Comparison of ENCODE assay signal across 1 fruit fly cellular context in the genomic region with DNA sequence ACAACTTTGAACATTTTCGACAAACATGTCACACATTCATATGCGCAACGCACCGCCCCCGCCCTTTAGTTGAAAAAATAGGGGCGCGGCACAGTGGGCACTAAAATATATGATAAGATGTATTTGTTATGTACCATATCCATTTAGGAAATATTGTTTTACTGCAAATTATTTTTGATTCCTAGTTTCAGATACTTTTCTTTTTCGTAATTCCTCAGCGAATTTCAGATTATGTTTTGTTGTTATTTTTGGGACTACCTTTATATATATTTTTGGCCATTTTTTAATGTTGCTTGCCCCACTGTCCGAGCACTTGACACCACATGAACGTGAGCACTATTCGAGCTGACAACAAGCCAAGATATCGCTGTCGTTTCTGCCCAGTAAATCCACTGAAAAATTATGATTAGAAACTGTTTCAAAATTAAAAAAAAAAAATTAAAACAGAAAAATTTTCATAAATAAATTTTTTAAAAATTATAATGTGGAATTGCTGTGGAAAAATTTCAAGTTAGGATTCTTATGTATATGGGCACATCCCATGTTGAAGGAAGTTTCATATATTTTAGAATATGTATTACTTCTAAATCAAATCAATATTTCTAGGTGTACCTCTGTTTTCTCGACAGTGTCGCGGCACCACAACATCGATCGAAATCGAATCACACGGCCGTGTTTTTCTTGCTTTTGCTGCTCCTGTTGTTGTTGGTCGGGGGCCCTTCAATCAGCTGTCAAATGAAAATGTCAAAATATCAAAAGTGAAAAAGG.
TF ChIP-seq lines count a peak whose summit lies in the region.

No protein-coding gene starts in this region.

TF ChIP-seq in whole organism, embryonic, 481 proteins besides CTCF, POLR2A, EP300 and RAD21 (continued from another document and continues in another):
- TF ChIP-seq Poxn (GFP tag; IDR thresholded peaks at IDR 0.05; lab: Robert Waterston, UW) (0 out of 2 replicates have a peak, but pooled peaks have one; percentile 6), Usf (GFP tag; optimal IDR thresholded peaks at IDR 0.05; lab: Kevin White, UChicago) (peak; percentile 43), CG4424 (GFP tag; optimal IDR thresholded peaks at IDR 0.05; lab: Kevin White, UChicago) (peak; percentile 85), CG7745 (tag; optimal IDR thresholded peaks at IDR 0.05; lab: Kevin White, UChicago) (peak; percentile 3), CG6854 (GFP tag; optimal IDR thresholded peaks at IDR 0.05; lab: Kevin White, UChicago) (peak; percentile 70), stc (GFP tag; IDR thresholded peaks at IDR 0.05; lab: Robert Waterston, UW) (peak; percentile 79), chinmo (GFP tag; IDR thresholded peaks at IDR 0.05; lab: Robert Waterston, UW; ENCODE audit: partially characterized antibody) (peak; percentile 48; the same call in 1 of the 4 replicates), Ptx1 (GFP tag; IDR thresholded peaks at IDR 0.05; lab: Robert Waterston, UW) (peak; percentile 94), CG11093 (GFP tag; IDR thresholded peaks at IDR 0.05; lab: Robert Waterston, UW) (peak; percentile 83), Hey (tag; optimal IDR thresholded peaks at IDR 0.05; lab: Kevin White, UChicago) (no peak), repo (GFP tag; optimal IDR thresholded peaks at IDR 0.05; lab: Kevin White, UChicago) (peak; percentile 57), caup (GFP tag; optimal IDR thresholded peaks at IDR 0.05; lab: Kevin White, UChicago; ENCODE audit: severe bottlenecking) (peak; percentile 79), CG17385 (GFP tag; optimal IDR thresholded peaks at IDR 0.05; lab: Kevin White, UChicago) (peak; percentile 79), Aef1 (GFP tag; IDR thresholded peaks at IDR 0.05; lab: Robert Waterston, UW) (peak; percentile 86), grn (GFP tag; optimal IDR thresholded peaks at IDR 0.05; lab: Kevin White, UChicago) (peak; percentile 53), fd3F (GFP tag; optimal IDR thresholded peaks at IDR 0.05; lab: Kevin White, UChicago) (peak; percentile 80), dm (GFP tag; optimal IDR thresholded peaks at IDR 0.05; lab: Kevin White, UChicago) (no peak), sqz (GFP tag; optimal IDR thresholded peaks at IDR 0.05; lab: Kevin White, UChicago) (peak; percentile 82), wdn (GFP tag; IDR thresholded peaks at IDR 0.05; lab: Robert Waterston, UW) (0 out of 2 replicates have a peak, but pooled peaks have one; percentile 14), ems (GFP tag; optimal IDR thresholded peaks at IDR 0.05; lab: Kevin White, UChicago) (peak; percentile 83), CG2120 (GFP tag; optimal IDR thresholded peaks at IDR 0.05; lab: Kevin White, UChicago) (peak; percentile 63), CG2199 (GFP tag; IDR thresholded peaks at IDR 0.05; lab: Robert Waterston, UW) (no peak), nmo (GFP tag; optimal IDR thresholded peaks at IDR 0.05; lab: Kevin White, UChicago) (peak; percentile 96), ase (GFP tag; IDR thresholded peaks at IDR 0.05; lab: Robert Waterston, UW) (peak; percentile 83), CG42726 (GFP tag; IDR thresholded peaks at IDR 0.05; lab: Robert Waterston, UW; ENCODE audit: partially characterized antibody) (0 out of 2 replicates have a peak, but pooled peaks have one; percentile 5), trem (tag; optimal IDR thresholded peaks at IDR 0.05; lab: Kevin White, UChicago) (peak; percentile 89), lmd (GFP tag; IDR thresholded peaks at IDR 0.05; lab: Robert Waterston, UW) (peak; percentile 89), da (GFP tag; optimal IDR thresholded peaks at IDR 0.05; lab: Kevin White, UChicago) (peak; percentile 46), CG12659 (GFP tag; optimal IDR thresholded peaks at IDR 0.05; lab: Kevin White, UChicago) (peak; percentile 93), H2.0 (GFP tag; IDR thresholded peaks at IDR 0.05; lab: Robert Waterston, UW) (peak; percentile 73), gcm2 (GFP tag; optimal IDR thresholded peaks at IDR 0.05; lab: Kevin White, UChicago) (peak; percentile 23), lilli (GFP tag; optimal IDR thresholded peaks at IDR 0.05; lab: Kevin White, UChicago) (peak; percentile 71), Dp (GFP tag; optimal IDR thresholded peaks at IDR 0.05; lab: Kevin White, UChicago) (no peak), CG13296 (GFP tag; optimal IDR thresholded peaks at IDR 0.05; lab: Kevin White, UChicago) (peak; percentile 85), CG34224 (GFP tag; IDR thresholded peaks at IDR 0.05; lab: Robert Waterston, UW; ENCODE audit: partially characterized antibody) (no peak; the same call in 2 of the 3 replicates), Six4 (GFP tag; optimal IDR thresholded peaks at IDR 0.05; lab: Kevin White, UChicago) (peak; percentile 79), dysf (GFP tag; IDR thresholded peaks at IDR 0.05; lab: Robert Waterston, UW) (peak; percentile 95), BtbVII (GFP tag; optimal IDR thresholded peaks at IDR 0.05; lab: Kevin White, UChicago) (peak; percentile 78), vfl (GFP tag; optimal IDR thresholded peaks at IDR 0.05; lab: Kevin White, UChicago) (peak; percentile 43), CG3407 (GFP tag; optimal IDR thresholded peaks at IDR 0.05; lab: Kevin White, UChicago) (peak; percentile 84), CG5180 (GFP tag; optimal IDR thresholded peaks at IDR 0.05; lab: Kevin White, UChicago) (peak; percentile 70), CG30403 (GFP tag; optimal IDR thresholded peaks at IDR 0.05; lab: Kevin White, UChicago) (peak; percentile 88), CG6689 (GFP tag; IDR thresholded peaks at IDR 0.05; lab: Robert Waterston, UW) (peak; percentile 92), Bgb (GFP tag; IDR thresholded peaks at IDR 0.05; lab: Robert Waterston, UW; ENCODE audit: partially characterized antibody) (no peak; the same call in 1 of the 2 replicates), aop (GFP tag; IDR thresholded peaks at IDR 0.05; lab: Robert Waterston, UW) (peak; percentile 8; the same call in 1 of the 2 replicates), CG9932 (GFP tag; IDR thresholded peaks at IDR 0.05; lab: Robert Waterston, UW) (peak; percentile 71), Chrac-16 (GFP tag; optimal IDR thresholded peaks at IDR 0.05; lab: Kevin White, UChicago) (peak; percentile 71), stwl (tag; optimal IDR thresholded peaks at IDR 0.05; lab: Kevin White, UChicago) (peak; percentile 60), Dbx (GFP tag; IDR thresholded peaks at IDR 0.05; lab: Robert Waterston, UW) (peak; percentile 82; the same call in 1 of the 3 replicates), CG9817 (tag; optimal IDR thresholded peaks at IDR 0.05; lab: Kevin White, UChicago) (peak; percentile 71), Oaz (GFP tag; IDR thresholded peaks at IDR 0.05; lab: Robert Waterston, UW) (peak; percentile 69), sc (optimal IDR thresholded peaks at IDR 0.05; lab: Kevin White, UChicago) (no peak), sc (GFP tag; optimal IDR thresholded peaks at IDR 0.05; lab: Kevin White, UChicago) (peak; percentile 83), ssp (GFP tag; IDR thresholded peaks at IDR 0.05; lab: Robert Waterston, UW) (peak; percentile 86), HLH4C (GFP tag; IDR thresholded peaks at IDR 0.05; lab: Robert Waterston, UW; ENCODE audit: partially characterized antibody) (peak; percentile 34; the same call in 1 of the 3 replicates), Fer1 (GFP tag; optimal IDR thresholded peaks at IDR 0.05; lab: Kevin White, UChicago) (peak; percentile 92), Max (GFP tag; optimal IDR thresholded peaks at IDR 0.05; lab: Kevin White, UChicago) (peak; percentile 84), Mad (GFP tag; optimal IDR thresholded peaks at IDR 0.05; lab: Kevin White, UChicago) (peak; percentile 69), CrebB (tag; optimal IDR thresholded peaks at IDR 0.05; lab: Kevin White, UChicago) (no peak), Atf-2 (GFP tag; optimal IDR thresholded peaks at IDR 0.05; lab: Kevin White, UChicago) (peak; percentile 29), HHEX (GFP tag; optimal IDR thresholded peaks at IDR 0.05; lab: Kevin White, UChicago) (peak; percentile 77), danr (GFP tag; IDR thresholded peaks at IDR 0.05; lab: Robert Waterston, UW) (peak; percentile 74), D19A (tag; optimal IDR thresholded peaks at IDR 0.05; lab: Kevin White, UChicago) (peak; percentile 95), CG7271 (tag; optimal IDR thresholded peaks at IDR 0.05; lab: Kevin White, UChicago) (peak; percentile 51), CG14860 (GFP tag; IDR thresholded peaks at IDR 0.05; lab: Robert Waterston, UW; ENCODE audit: partially characterized antibody) (peak; percentile 72), CG12391 (tag; optimal IDR thresholded peaks at IDR 0.05; lab: Kevin White, UChicago) (peak; percentile 95), CG10267 (tag; optimal IDR thresholded peaks at IDR 0.05; lab: Kevin White, UChicago) (peak; percentile 88), Hmr (GFP tag; optimal IDR thresholded peaks at IDR 0.05; lab: Kevin White, UChicago) (peak; percentile 81), CG13624 (GFP tag; optimal IDR thresholded peaks at IDR 0.05; lab: Kevin White, UChicago) (no peak), cas (GFP tag; IDR thresholded peaks at IDR 0.05; lab: Robert Waterston, UW) (peak; percentile 50; the same call in 1 of the 2 replicates), Nf-YB (GFP tag; optimal IDR thresholded peaks at IDR 0.05; lab: Kevin White, UChicago) (peak; percentile 71), CG10431 (GFP tag; optimal IDR thresholded peaks at IDR 0.05; lab: Kevin White, UChicago) (peak; percentile 58), CG34376 (GFP tag; optimal IDR thresholded peaks at IDR 0.05; lab: Kevin White, UChicago) (peak; percentile 45), sr (GFP tag; IDR thresholded peaks at IDR 0.05; lab: Robert Waterston, UW) (no peak; the same call in 2 of the 3 replicates), CG18619 (GFP tag; optimal IDR thresholded peaks at IDR 0.05; lab: Kevin White, UChicago) (peak; percentile 83), CG3838 (GFP tag; optimal IDR thresholded peaks at IDR 0.05; lab: Kevin White, UChicago) (peak; percentile 50), exex (tag; optimal IDR thresholded peaks at IDR 0.05; lab: Kevin White, UChicago) (peak; percentile 59), CG17829 (tag; optimal IDR thresholded peaks at IDR 0.05; lab: Kevin White, UChicago) (peak; percentile 93), ham (GFP tag; IDR thresholded peaks at IDR 0.05; lab: Robert Waterston, UW) (0 out of 2 replicates have a peak, but pooled peaks have one; percentile 64), Meics (GFP tag; optimal IDR thresholded peaks at IDR 0.05; lab: Kevin White, UChicago) (peak; percentile 89), abd-A (tag; optimal IDR thresholded peaks at IDR 0.05; lab: Kevin White, UChicago) (peak; percentile 57), z (GFP tag; IDR thresholded peaks at IDR 0.05; lab: Robert Waterston, UW) (0 out of 3 replicates have a peak, but pooled peaks have one; percentile 17), CG17186 (GFP tag; optimal IDR thresholded peaks at IDR 0.05; lab: Kevin White, UChicago) (peak; percentile 24), CG18599 (GFP tag; optimal IDR thresholded peaks at IDR 0.05; lab: Kevin White, UChicago) (peak; percentile 88), eve (GFP tag; optimal IDR thresholded peaks at IDR 0.05; lab: Kevin White, UChicago) (peak in 1 of 2 experiments; percentile 74), CG8388 (GFP tag; optimal IDR thresholded peaks at IDR 0.05; lab: Kevin White, UChicago) (peak; percentile 91), CG17359 (tag; optimal IDR thresholded peaks at IDR 0.05; lab: Kevin White, UChicago) (peak; percentile 92), CG16863 (GFP tag; optimal IDR thresholded peaks at IDR 0.05; lab: Kevin White, UChicago) (peak; percentile 73), CG31365 (tag; optimal IDR thresholded peaks at IDR 0.05; lab: Kevin White, UChicago) (peak; percentile 35), odd (GFP tag; optimal IDR thresholded peaks at IDR 0.05; lab: Kevin White, UChicago) (peak; percentile 78), bsh (GFP tag; optimal IDR thresholded peaks at IDR 0.05; lab: Kevin White, UChicago) (peak in 1 of 2 experiments; percentile 93), CG3847 (GFP tag; IDR thresholded peaks at IDR 0.05; lab: Robert Waterston, UW) (peak; percentile 85), CG2129 (GFP tag; IDR thresholded peaks at IDR 0.05; lab: Robert Waterston, UW; ENCODE audit: partially characterized antibody) (no peak), bcd (GFP tag; optimal IDR thresholded peaks at IDR 0.05; lab: Kevin White, UChicago) (peak; percentile 77), Opbp (GFP tag; IDR thresholded peaks at IDR 0.05; lab: Robert Waterston, UW; ENCODE audit: partially characterized antibody) (peak; percentile 12; the same call in 1 of the 3 replicates), hbn (GFP tag; IDR thresholded peaks at IDR 0.05; lab: Robert Waterston, UW; ENCODE audit: partially characterized antibody) (no peak), CG8478 (optimal IDR thresholded peaks at IDR 0.05; lab: Kevin White, UChicago) (no peak), GATAe (GFP tag; conservative IDR thresholded peaks at IDR 0.05; lab: Robert Waterston, UW) (peak; percentile 36; the same call in 1 of the 2 replicates), Sry-δ (GFP tag; optimal IDR thresholded peaks at IDR 0.05; lab: Kevin White, UChicago) (no peak), CG4820 (GFP tag; optimal IDR thresholded peaks at IDR 0.05; lab: Kevin White, UChicago) (peak; percentile 85), C15 (GFP tag; IDR thresholded peaks at IDR 0.05; lab: Robert Waterston, UW) (0 out of 3 replicates have a peak, but pooled peaks have one; percentile 40), CG4404 (GFP tag; IDR thresholded peaks at IDR 0.05; lab: Robert Waterston, UW) (peak; percentile 85), luna (GFP tag; optimal IDR thresholded peaks at IDR 0.05; lab: Kevin White, UChicago) (no peak), ken (GFP tag; IDR thresholded peaks at IDR 0.05; lab: Robert Waterston, UW) (peak; percentile 68), CG10959 (GFP tag; IDR thresholded peaks at IDR 0.05; lab: Robert Waterston, UW) (peak; percentile 89), HLH54F (GFP tag; optimal IDR thresholded peaks at IDR 0.05; lab: Kevin White, UChicago) (peak; percentile 40), Dfd (GFP tag; optimal IDR thresholded peaks at IDR 0.05; lab: Kevin White, UChicago) (no peak), dmrt99B (tag; optimal IDR thresholded peaks at IDR 0.05; lab: Kevin White, UChicago) (peak; percentile 92), CG12071 (GFP tag; optimal IDR thresholded peaks at IDR 0.05; lab: Kevin White, UChicago) (peak; percentile 76), crp (GFP tag; optimal IDR thresholded peaks at IDR 0.05; lab: Kevin White, UChicago) (peak in 1 of 2 experiments; percentile 50), ab (GFP tag; optimal IDR thresholded peaks at IDR 0.05; lab: Kevin White, UChicago) (peak; percentile 71), Fer3 (tag; optimal IDR thresholded peaks at IDR 0.05; lab: Kevin White, UChicago) (peak; percentile 72), CG6683 (GFP tag; optimal IDR thresholded peaks at IDR 0.05; lab: Kevin White, UChicago) (peak; percentile 77), NfI (GFP tag; optimal IDR thresholded peaks at IDR 0.05; lab: Kevin White, UChicago) (peak; percentile 69), ato (GFP tag; IDR thresholded peaks at IDR 0.05; lab: Robert Waterston, UW; ENCODE audit: partially characterized antibody) (no peak), CG1529 (GFP tag; optimal IDR thresholded peaks at IDR 0.05; lab: Kevin White, UChicago) (peak; percentile 67)
